Worm (Caenorhabditis elegans) whole organism, L4 larva: ENCODE measurements around the gene C50F4.9.

Experiments
- D1046.2 ChIP-seq: fragments of 200-800 bp; sonication (Bioruptor generic); IDR thresholded peaks from 2 replicates; pipeline ENCODE4 v1.3.6; 2022; ENCODE audit warnings: missing genetic modification characterization, missing compliant biosample characterization
- F37D6.2 ChIP-seq: sonication (generic microtip); optimal IDR thresholded peaks from 2 replicates; lab custom pipeline; 2016; ENCODE audit warnings: mild to moderate bottlenecking, missing genetic modification characterization, missing compliant biosample characterization
- F49E8.2 ChIP-seq: sonication (generic microtip); optimal IDR thresholded peaks from 2 replicates; lab custom pipeline; 2016; ENCODE audit warnings: missing compliant biosample characterization, mild to moderate bottlenecking, missing genetic modification characterization, borderline replicate concordance
- T20F7.1 ChIP-seq: fragments of 200-800 bp; sonication (Bioruptor generic); optimal IDR thresholded peaks from 2 replicates; lab custom pipeline; 2018; ENCODE audit warnings: mild to moderate bottlenecking, missing genetic modification characterization, missing compliant biosample characterization
- Y48G9A.11 ChIP-seq: fragments of 200-800 bp; sonication (Bioruptor generic); IDR thresholded peaks from 2 replicates; pipeline ENCODE4 v1.3.6; 2022; ENCODE audit warnings: missing genetic modification reagents, missing genetic modification characterization, missing compliant biosample characterization
- ZK546.5 ChIP-seq, 2 experiments: sonication (generic microtip); optimal IDR thresholded peaks; 2 replicates each; lab custom pipeline; 2017; ENCODE audit warnings: missing biosample characterization in 2 of 2, missing genetic modification characterization in 2 of 2
- aha-1 ChIP-seq: fragments of 150-350 bp; peaks from one replicate; lab custom pipeline; 2014; ENCODE audit warnings: missing biosample characterization, missing genetic modification characterization
- arid-1 ChIP-seq: fragments of 200-800 bp; sonication (Bioruptor generic); conservative IDR thresholded peaks from 2 replicates; pipeline ENCODE4 v1.3.6; 2022; ENCODE audit warnings: missing genetic modification reagents, missing genetic modification characterization, missing compliant biosample characterization
- ceh-20 ChIP-seq: fragments of 200-800 bp; sonication (Bioruptor generic); IDR thresholded peaks from 2 replicates; pipeline ENCODE4 v1.3.6; 2022; ENCODE audit warnings: missing genetic modification reagents, missing genetic modification characterization, missing compliant biosample characterization
- ceh-62 ChIP-seq: sonication (generic microtip); optimal IDR thresholded peaks from 2 replicates; lab custom pipeline; 2017; ENCODE audit warnings: missing biosample characterization, missing genetic modification characterization
- ceh-82 ChIP-seq: sonication (generic microtip); optimal IDR thresholded peaks from 2 replicates; lab custom pipeline; 2017; ENCODE audit warnings: missing biosample characterization, missing genetic modification characterization
- ces-1 ChIP-seq: fragments of 150-350 bp; sonication (generic microtip); optimal IDR thresholded peaks from 4 replicates; lab custom pipeline; 2014; ENCODE audit warnings: missing biosample characterization, missing genetic modification reagents, missing genetic modification characterization
- daf-8 ChIP-seq: fragments of 200-800 bp; sonication (Bioruptor generic); IDR thresholded peaks from 2 replicates; pipeline ENCODE4 v1.3.6; 2022; ENCODE audit warnings: missing genetic modification characterization, missing compliant biosample characterization
- dmd-9 ChIP-seq: fragments of 200-800 bp; sonication (Bioruptor generic); IDR thresholded peaks from 2 replicates; pipeline ENCODE4 v1.3.6; 2022; ENCODE audit warnings: missing genetic modification reagents, missing genetic modification characterization, missing compliant biosample characterization
- dpl-1 ChIP-seq: fragments of 150-350 bp; optimal IDR thresholded peaks from 2 replicates; lab custom pipeline; 2014; ENCODE audit warnings: missing biosample characterization, missing genetic modification reagents, missing genetic modification characterization
- duxl-1 ChIP-seq: sonication (generic microtip); optimal IDR thresholded peaks from 2 replicates; lab custom pipeline; 2016; ENCODE audit warnings: mild to moderate bottlenecking, missing genetic modification characterization, moderate library complexity, missing compliant biosample characterization; ENCODE audit not compliant: poor library complexity
- egl-43 ChIP-seq: fragments of 200-800 bp; sonication (Bioruptor generic); IDR thresholded peaks from 2 replicates; pipeline ENCODE4 v1.3.6; 2022; ENCODE audit warnings: missing genetic modification reagents, missing genetic modification characterization, missing compliant biosample characterization
- hif-1 ChIP-seq, 2 experiments: sonication (generic microtip); optimal IDR thresholded peaks; 2 replicates each; lab custom pipeline; 2016 to 2017; ENCODE audit warnings: missing compliant biosample characterization in 2 of 2, missing genetic modification characterization in 2 of 2, missing genetic modification reagents in 2 of 2, missing genotype in 2 of 2, mild to moderate bottlenecking in 1 of 2
- hlh-30 ChIP-seq: sonication (generic microtip); optimal IDR thresholded peaks from 2 replicates; lab custom pipeline; 2017; ENCODE audit warnings: antibody characterized with exemption, mild to moderate bottlenecking, missing genetic modification characterization, missing compliant biosample characterization; ENCODE audit not compliant: insufficient read depth
- hmg-1.1 ChIP-seq: fragments of 200-800 bp; sonication (Bioruptor generic); IDR thresholded peaks from 2 replicates; pipeline ENCODE4 v1.3.6; 2022; ENCODE audit warnings: missing genetic modification reagents, missing genetic modification characterization, missing compliant biosample characterization
- jun-1 ChIP-seq: fragments of 150-350 bp; optimal IDR thresholded peaks from 2 replicates; lab custom pipeline; 2014; ENCODE audit warnings: missing biosample characterization, missing genetic modification reagents, missing genetic modification characterization
- lim-7 ChIP-seq: fragments of 200-800 bp; sonication (Bioruptor generic); IDR thresholded peaks from 2 replicates; pipeline ENCODE4 v1.3.6; 2022; ENCODE audit warnings: missing genetic modification characterization, missing compliant biosample characterization
- lin-15B ChIP-seq: fragments of 150-350 bp; sonication (generic microtip); optimal IDR thresholded peaks from 3 replicates; lab custom pipeline; 2014; ENCODE audit warnings: missing biosample characterization, missing genetic modification characterization
- lin-29 ChIP-seq: fragments of 200-800 bp; sonication (Bioruptor generic); IDR thresholded peaks from 2 replicates; pipeline ENCODE4 v1.3.6; 2022; ENCODE audit warnings: missing genetic modification reagents, missing genetic modification characterization, missing compliant biosample characterization
- madf-5 ChIP-seq, 2 experiments: fragments of 200-800 bp; sonication (Bioruptor generic); IDR thresholded peaks; 2 replicates each; pipeline ENCODE4 v1.3.6; 2022; ENCODE audit warnings: missing compliant biosample characterization in 2 of 2, missing genetic modification characterization in 2 of 2
- madf-9 ChIP-seq: fragments of 200-800 bp; sonication (Bioruptor generic); conservative IDR thresholded peaks from 2 replicates; pipeline ENCODE4 v1.3.6; 2022; ENCODE audit warnings: missing genetic modification reagents, missing genetic modification characterization, missing compliant biosample characterization
- mxl-2 ChIP-seq: fragments of 200-800 bp; sonication (Bioruptor generic); conservative IDR thresholded peaks from 2 replicates; pipeline ENCODE4 v1.3.6; 2022; ENCODE audit warnings: missing genetic modification reagents, missing genetic modification characterization, missing compliant biosample characterization
- nhr-10 ChIP-seq: fragments of 150-350 bp; optimal IDR thresholded peaks from 2 replicates; lab custom pipeline; 2014; ENCODE audit warnings: missing biosample characterization, missing genetic modification characterization
- nhr-102 ChIP-seq: sonication (generic microtip); optimal IDR thresholded peaks from 2 replicates; lab custom pipeline; 2016; ENCODE audit warnings: mild to moderate bottlenecking, missing genetic modification characterization, moderate library complexity, missing compliant biosample characterization
- nhr-25 ChIP-seq: sonication (generic microtip); optimal IDR thresholded peaks from 2 replicates; lab custom pipeline; 2017; ENCODE audit warnings: missing genetic modification characterization, mild to moderate bottlenecking, missing compliant biosample characterization, antibody characterized with exemption, moderate library complexity, borderline replicate concordance; ENCODE audit not compliant: insufficient read depth
- nhr-41 ChIP-seq: fragments of 200-800 bp; sonication (Bioruptor generic); IDR thresholded peaks from 2 replicates; pipeline ENCODE4 v1.3.6; 2022; ENCODE audit warnings: missing genetic modification reagents, missing genetic modification characterization, missing compliant biosample characterization
- php-3 ChIP-seq: fragments of 200-800 bp; sonication (Bioruptor generic); IDR thresholded peaks from 2 replicates; pipeline ENCODE4 v1.3.6; 2022; ENCODE audit warnings: missing genetic modification reagents, missing genetic modification characterization, missing compliant biosample characterization
- rbr-2 ChIP-seq: sonication (generic microtip); optimal IDR thresholded peaks from 2 replicates; lab custom pipeline; 2016; ENCODE audit warnings: missing genotype, missing genetic modification characterization, missing compliant biosample characterization
- sdz-12 ChIP-seq: fragments of 200-800 bp; sonication (Bioruptor generic); optimal IDR thresholded peaks from 2 replicates; lab custom pipeline; 2018; ENCODE audit warnings: mild to moderate bottlenecking, missing genetic modification characterization, missing compliant biosample characterization
- set-16 ChIP-seq: fragments of 200-800 bp; sonication (Bioruptor generic); IDR thresholded peaks from 2 replicates; pipeline ENCODE4 v1.3.6; 2022; ENCODE audit warnings: missing genetic modification reagents, missing genetic modification characterization, missing compliant biosample characterization
- snpc-1.2 ChIP-seq: fragments of 200-800 bp; sonication (Bioruptor generic); IDR thresholded peaks from 2 replicates; pipeline ENCODE4 v1.3.6; 2022; ENCODE audit warnings: missing genetic modification reagents, missing genetic modification characterization, missing compliant biosample characterization
- tra-1 ChIP-seq: fragments of 200-800 bp; sonication (Bioruptor generic); IDR thresholded peaks from 2 replicates; pipeline ENCODE4 v1.3.6; 2022; ENCODE audit warnings: missing genetic modification reagents, missing genetic modification characterization, missing compliant biosample characterization
- unc-130 ChIP-seq: sonication (generic microtip); optimal IDR thresholded peaks from 2 replicates; lab custom pipeline; 2016; ENCODE audit warnings: missing genetic modification reagents, missing genetic modification characterization, missing compliant biosample characterization
- unc-39 ChIP-seq: sonication (generic microtip); optimal IDR thresholded peaks from 2 replicates; lab custom pipeline; 2017; ENCODE audit warnings: missing biosample characterization, missing genetic modification characterization
- zag-1 ChIP-seq: fragments of 150-350 bp; optimal IDR thresholded peaks from 2 replicates; lab custom pipeline; 2014; ENCODE audit warnings: missing biosample characterization, missing genetic modification characterization
- zfp-2 ChIP-seq: sonication (generic microtip); optimal IDR thresholded peaks from 2 replicates; lab custom pipeline; 2016; ENCODE audit warnings: mild to moderate bottlenecking, missing genetic modification characterization, missing compliant biosample characterization
- zfp-3 ChIP-seq: fragments of 200-800 bp; sonication (Bioruptor generic); conservative IDR thresholded peaks from 2 replicates; pipeline ENCODE4 v1.3.6; 2022; ENCODE audit warnings: missing genetic modification reagents, missing genetic modification characterization, missing compliant biosample characterization
- zip-11 ChIP-seq: fragments of 200-800 bp; sonication (Bioruptor generic); IDR thresholded peaks from 2 replicates; pipeline ENCODE4 v1.3.6; 2022; ENCODE audit warnings: missing genetic modification characterization, missing compliant biosample characterization
- ztf-11 ChIP-seq: fragments of 150-350 bp; optimal IDR thresholded peaks from 2 replicates; lab custom pipeline; 2014; ENCODE audit warnings: missing biosample characterization, missing genetic modification characterization
- ztf-7 ChIP-seq: fragments of 150-350 bp; optimal IDR thresholded peaks from 2 replicates; lab custom pipeline; 2014; ENCODE audit warnings: missing biosample characterization, missing genetic modification characterization

Gene C50F4.9

DNA sequence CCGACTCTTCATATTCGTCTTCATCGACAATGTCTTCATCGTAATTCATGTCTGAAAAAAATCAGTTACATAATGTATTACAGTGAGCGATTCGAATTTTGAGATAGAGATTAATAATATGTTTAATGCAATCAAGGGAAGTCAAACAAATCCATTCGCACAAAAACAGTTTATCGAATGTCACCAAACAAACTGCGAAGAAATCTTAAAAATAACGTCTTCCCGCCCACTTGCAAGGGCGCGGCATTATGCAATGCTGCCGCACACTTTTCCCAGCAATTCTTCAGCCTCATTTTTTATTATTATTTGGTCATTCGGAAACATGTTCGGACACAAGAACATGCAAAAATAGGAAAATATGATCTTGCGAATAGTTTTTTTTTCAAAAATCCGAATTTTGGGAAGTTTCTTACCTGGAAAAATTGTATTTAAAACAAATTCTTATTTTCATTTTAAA lies 20.2 kb upstream of the C50F4.9 start, which contains the start of gene mdf-1 (continued):
- TF ChIP-seq php-3 (GFP tag; lab: Robert Waterston, UW) = no peak
- peak; percentile 57; the same call in 1 of the 2 replicates for TF ChIP-seq D1046.2 (GFP tag; lab: Robert Waterston, UW)
- no peak for TF ChIP-seq ztf-7 (tag; lab: Kevin White, UChicago)
- TF ChIP-seq lin-15B = no peak
- no peak for TF ChIP-seq lin-29 (GFP tag; lab: Robert Waterston, UW)
- TF ChIP-seq zfp-3 (GFP tag; lab: Robert Waterston, UW) = no peak
- peak; percentile 38; the same call in 1 of the 2 replicates for TF ChIP-seq madf-9 (GFP tag; lab: Robert Waterston, UW)
- peak; percentile 45; the same call in 1 of the 2 replicates for TF ChIP-seq hmg-1.1
- TF ChIP-seq arid-1 (GFP tag; lab: Robert Waterston, UW) = peak; percentile 36
- no peak for TF ChIP-seq ces-1 (GFP tag; lab: Kevin White, UChicago)
- no peak for TF ChIP-seq ztf-11 (tag; lab: Kevin White, UChicago)
- TF ChIP-seq F37D6.2 (tag; lab: Kevin White, UChicago) = peak; percentile 23
- no peak for TF ChIP-seq ceh-82
- TF ChIP-seq rbr-2 (tag; lab: Kevin White, UChicago) = peak; percentile 57
- TF ChIP-seq aha-1 (tag; lab: Kevin White, UChicago) = peak; percentile 87
- TF ChIP-seq nhr-10 (tag; lab: Kevin White, UChicago) = peak; percentile 5

DNA sequence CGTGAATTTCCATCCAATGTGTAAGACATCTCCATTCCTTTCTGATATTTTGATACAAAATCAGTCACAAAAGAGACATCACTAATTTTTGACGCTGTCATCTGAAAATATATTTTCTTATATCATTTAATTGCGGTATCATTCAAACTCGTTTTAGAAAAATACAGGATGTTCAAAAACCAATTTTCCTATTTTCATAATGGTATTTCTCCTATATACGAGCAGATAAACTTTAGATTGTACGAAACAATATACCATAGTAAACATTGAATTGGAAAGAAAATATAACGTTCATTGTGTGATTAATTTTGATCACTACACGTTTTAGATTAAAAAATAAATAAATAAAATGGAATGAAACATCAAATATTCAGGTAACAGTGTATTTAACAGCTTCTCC lies 17.5 kb upstream of the C50F4.9 start, which contains the start of gene C50F4.16:
Gene C50F4.16, minus strand, starts transcription at position 101 of the 400 bp plus-strand sequence.
- TF ChIP-seq php-3 (GFP tag; lab: Robert Waterston, UW) = no peak
- no peak for TF ChIP-seq zfp-2 (tag; lab: Kevin White, UChicago)
- no peak for TF ChIP-seq sdz-12 (GFP tag; lab: Kevin White, UChicago)
- no peak for TF ChIP-seq ztf-7 (tag; lab: Kevin White, UChicago)
- no peak for TF ChIP-seq madf-5 (GFP tag; IDR thresholded peaks at IDR 0.05; lab: Robert Waterston, UW)
- TF ChIP-seq zip-11 = no peak
- TF ChIP-seq aha-1 (tag; lab: Kevin White, UChicago) = no peak
- TF ChIP-seq unc-39 (tag; lab: Kevin White, UChicago) = no peak
- no peak for TF ChIP-seq F37D6.2 (tag; lab: Kevin White, UChicago)
- no peak for TF ChIP-seq ceh-20 (GFP tag; lab: Robert Waterston, UW)
- no peak for TF ChIP-seq ztf-11 (tag; lab: Kevin White, UChicago)
- TF ChIP-seq snpc-1.2 (GFP tag; lab: Robert Waterston, UW) = no peak

DNA sequence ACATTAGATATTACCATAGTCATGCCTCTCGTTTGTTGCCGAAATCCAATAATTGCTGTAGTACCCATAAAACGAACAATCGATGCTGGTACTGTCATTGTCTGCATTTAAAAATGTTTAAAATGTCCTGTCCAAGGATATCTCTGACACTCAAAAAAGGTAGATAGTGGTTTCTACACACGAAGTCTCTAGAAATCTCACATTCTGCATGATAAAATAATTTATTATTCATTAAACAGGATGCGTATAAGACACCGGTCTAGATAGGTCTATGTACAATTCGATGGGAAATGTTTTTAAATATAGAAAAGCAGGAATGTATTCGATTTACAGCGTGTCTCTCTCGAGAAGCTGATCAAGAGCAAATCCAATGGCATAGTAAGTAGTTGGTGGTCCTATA lies 15.6 kb upstream of the C50F4.9 start, which contains the start of gene C50F4.12:
Gene C50F4.12, minus strand, starts transcription at position 101 of the 400 bp plus-strand sequence.
- TF ChIP-seq lin-29 (GFP tag; lab: Robert Waterston, UW) (no peak), nhr-41 (GFP tag; lab: Robert Waterston, UW) (no peak), unc-130 (GFP tag; lab: Kevin White, UChicago) (no peak), lim-7 (GFP tag; lab: Robert Waterston, UW) (no peak), arid-1 (GFP tag; lab: Robert Waterston, UW) (no peak), nhr-25 (no peak), jun-1 (tag; lab: Kevin White, UChicago) (no peak), set-16 (no peak)

DNA sequence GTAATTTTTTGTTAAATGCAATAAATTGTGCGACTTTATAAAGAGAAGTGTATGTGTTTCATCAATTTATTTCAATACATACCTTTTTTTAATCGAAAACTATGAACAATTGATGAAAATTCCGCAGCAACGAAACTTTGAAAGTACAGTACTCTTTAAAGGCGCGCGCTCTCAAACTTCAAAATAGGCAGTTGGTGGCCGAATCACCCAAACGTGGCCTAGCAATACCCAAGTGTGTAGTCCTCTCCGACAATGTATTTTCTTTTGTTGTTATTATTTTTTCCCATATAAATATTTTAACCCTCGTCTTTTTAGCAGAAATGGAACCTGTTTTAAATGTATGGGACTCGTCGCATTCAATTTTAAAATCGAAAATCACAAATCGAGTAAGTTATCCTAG lies 12.5 kb upstream of the C50F4.9 start, which contains the start of gene C50F4.4:
Gene C50F4.4, plus strand, starts transcription at position 267 of the 400 bp plus-strand sequence.
- no peak for TF ChIP-seq nhr-10 (tag; lab: Kevin White, UChicago)
- TF ChIP-seq mxl-2 (GFP tag; lab: Robert Waterston, UW) = no peak
- TF ChIP-seq lin-15B = no peak
- TF ChIP-seq F49E8.2 (tag; lab: Kevin White, UChicago) = peak; percentile 14
- TF ChIP-seq ceh-62 (tag; lab: Kevin White, UChicago) = no peak
- peak; percentile 53; the same call in 1 of the 2 replicates for TF ChIP-seq dmd-9 (GFP tag; lab: Robert Waterston, UW)
- peak; percentile 55 for TF ChIP-seq dpl-1 (GFP tag; lab: Kevin White, UChicago)
- no peak for TF ChIP-seq ZK546.5 (tag; optimal IDR thresholded peaks at IDR 0.05; lab: Kevin White, UChicago)
- TF ChIP-seq egl-43 = no peak
- no peak for TF ChIP-seq daf-8 (GFP tag; lab: Robert Waterston, UW)
- TF ChIP-seq duxl-1 (tag; lab: Kevin White, UChicago) = no peak
- peak in 1 of 2 experiments; percentile 52 for TF ChIP-seq hif-1 (tag; optimal IDR thresholded peaks at IDR 0.05; lab: Kevin White, UChicago)
- peak; percentile 84 for TF ChIP-seq unc-130 (GFP tag; lab: Kevin White, UChicago)
- no peak for TF ChIP-seq zag-1 (tag; lab: Kevin White, UChicago)
- no peak for TF ChIP-seq T20F7.1 (GFP tag; lab: Kevin White, UChicago)
- no peak for TF ChIP-seq tra-1
- TF ChIP-seq hlh-30 (tag; lab: Kevin White, UChicago) = no peak
- no peak for TF ChIP-seq nhr-102
- TF ChIP-seq Y48G9A.11 (GFP tag; lab: Robert Waterston, UW) = no peak
